ENCODE assay signal across 3 worm cellular contexts in genomic region chrIII:3467013-3467412, ce11.
A peak's percentile ranks its signal among the peaks of the same experiment; 100 is the strongest.
TF ChIP-seq lines count a peak whose summit lies in the region.

No protein-coding gene starts in this region.

TF ChIP-seq in whole organism, L3 larva, 47 proteins besides CTCF, POLR2A, EP300 and RAD21:
- TF ChIP-seq elt-3 (tag; optimal IDR thresholded peaks at IDR 0.05; lab: Kevin White, UChicago) (no peak), pha-4 (tag; optimal IDR thresholded peaks at IDR 0.05; lab: Kevin White, UChicago) (no peak), ceh-82 (tag; optimal IDR thresholded peaks at IDR 0.05; lab: Kevin White, UChicago) (no peak), nfya-1 (tag; optimal IDR thresholded peaks at IDR 0.05; lab: Kevin White, UChicago; ENCODE audit: insufficient read depth) (peak; percentile 93), skn-1 (tag; optimal IDR thresholded peaks at IDR 0.05; lab: Kevin White, UChicago) (no peak)

TF ChIP-seq in whole organism, late embryonic, 69 proteins besides CTCF, POLR2A, EP300 and RAD21:
- TF ChIP-seq sox-4 (tag; optimal IDR thresholded peaks at IDR 0.05; lab: Kevin White, UChicago) (no peak), nfya-1 (tag; optimal IDR thresholded peaks at IDR 0.05; lab: Kevin White, UChicago) (peak; percentile 93)
TF ChIP-seq in whole organism, late embryonic: peak in this region for 1.

TF ChIP-seq in whole organism, young adult, 124 proteins besides CTCF, POLR2A, EP300 and RAD21:
- TF ChIP-seq nfyb-1 (GFP tag; IDR thresholded peaks at IDR 0.05; lab: Robert Waterston, UW) (peak; percentile 73), unc-62 (GFP tag; optimal IDR thresholded peaks at IDR 0.05; lab: Kevin White, UChicago) (no peak), F33H1.4 (GFP tag; IDR thresholded peaks at IDR 0.05; lab: Robert Waterston, UW) (no peak), him-1 (tag; optimal IDR thresholded peaks at IDR 0.05; lab: Kevin White, UChicago) (no peak), K12H6.12 (tag; optimal IDR thresholded peaks at IDR 0.05; lab: Kevin White, UChicago) (no peak), sea-2 (GFP tag; IDR thresholded peaks at IDR 0.05; lab: Robert Waterston, UW) (no peak)
